Fruit fly (Drosophila melanogaster) S2 (cell line): ENCODE measurements around the gene par-6.

Source experiments
- CG8478 ChIP-seq: fragments of >200 bp; optimal IDR thresholded peaks from 2 replicates; lab custom pipeline; 2018
- CTCF ChIP-seq, 2 experiments: fragments of >200 bp; optimal IDR thresholded peaks; 2 replicates each; lab custom pipeline; 2018

DNA sequence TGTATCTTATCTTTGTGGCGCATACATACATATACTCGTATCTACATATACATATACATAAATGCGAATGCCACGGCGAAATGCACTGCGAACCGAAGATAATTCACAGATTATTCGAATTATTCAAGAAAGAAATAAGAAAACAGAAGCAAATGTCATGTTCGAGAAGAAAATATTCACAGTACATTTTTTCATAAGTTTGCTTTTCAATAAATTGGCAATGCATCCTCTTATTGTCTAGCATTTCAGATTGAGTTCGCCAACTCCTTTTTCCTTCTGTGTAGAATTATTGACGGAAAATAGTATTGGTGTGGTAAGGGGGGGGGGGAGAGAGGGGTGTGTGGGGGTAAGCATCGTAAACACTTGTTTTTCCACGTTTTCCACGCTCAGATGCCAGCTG, 15.3 kb downstream of the par-6 start:
- no peak for TF ChIP-seq CG8478 (lab: Kevin White, UChicago)
- no peak for TF ChIP-seq CTCF (optimal IDR thresholded peaks at IDR 0.05; lab: Kevin White, UChicago)
